Fruit fly (Drosophila melanogaster) Kc167 (cell line): ENCODE measurements around the gene Nnp-1.

Experiments
- Myc ChIP-seq: fragments of >200 bp; optimal IDR thresholded peaks from 2 replicates; lab custom pipeline; 2017; ENCODE audit warnings: missing external identifiers
- Sin3A ChIP-seq: fragments of >200 bp; optimal IDR thresholded peaks from 2 replicates; lab custom pipeline; 2018; ENCODE audit warnings: missing external identifiers
- h ChIP-seq: fragments of >200 bp; optimal IDR thresholded peaks from 3 replicates; lab custom pipeline; 2018; ENCODE audit warnings: missing external identifiers
- psq ChIP-seq: fragments of >200 bp; optimal IDR thresholded peaks from 2 replicates; lab custom pipeline; 2017; ENCODE audit warnings: missing external identifiers
- ttk ChIP-seq: sonication (Bioruptor generic); optimal IDR thresholded peaks from 2 replicates; lab custom pipeline; 2017; ENCODE audit warnings: missing external identifiers

- TF ChIP-seq ttk (no peak), psq (lab: Kevin White, UChicago) (no peak), h (lab: Kevin White, UChicago) (no peak), Sin3A (no peak), Myc (lab: Kevin White, UChicago) (no peak)
Observed at dm6 chr2L:13331021-13331420, 35.0 kb downstream of the Nnp-1 start, which contains the start of gene hbt.
